Worm (Caenorhabditis elegans) whole organism, late embryonic: Measurements from ENCODE around the gene F59E11.6.

Experiments
- Y22D7AL.16 ChIP-seq: sonication (generic microtip); optimal IDR thresholded peaks from 2 replicates; lab custom pipeline; 2016; ENCODE audit warnings: missing genetic modification characterization, missing compliant biosample characterization
- ceh-14 ChIP-seq: sonication (generic microtip); optimal IDR thresholded peaks from 2 replicates; lab custom pipeline; 2016; ENCODE audit warnings: missing genotype, missing genetic modification characterization, missing compliant biosample characterization
- ceh-34 ChIP-seq: sonication (generic microtip); optimal IDR thresholded peaks from 2 replicates; lab custom pipeline; 2016; ENCODE audit warnings: mild to moderate bottlenecking, missing genetic modification characterization, missing compliant biosample characterization
- dmd-4 ChIP-seq: sonication (generic microtip); optimal IDR thresholded peaks from 2 replicates; lab custom pipeline; 2016; ENCODE audit warnings: borderline replicate concordance, missing genetic modification characterization, missing compliant biosample characterization
- fkh-6 ChIP-seq: sonication (generic microtip); optimal IDR thresholded peaks from 2 replicates; lab custom pipeline; 2016; ENCODE audit warnings: missing genetic modification characterization, missing compliant biosample characterization
- nhr-11 ChIP-seq: fragments of 150-350 bp; optimal IDR thresholded peaks from 2 replicates; lab custom pipeline; 2014; ENCODE audit warnings: missing biosample characterization, missing genetic modification characterization
- npax-4 ChIP-seq: sonication (generic microtip); optimal IDR thresholded peaks from 2 replicates; lab custom pipeline; 2016; ENCODE audit warnings: missing genetic modification characterization, missing compliant biosample characterization
- pqm-1 ChIP-seq: sonication (generic microtip); optimal IDR thresholded peaks from 2 replicates; lab custom pipeline; 2016; ENCODE audit warnings: missing genetic modification characterization, missing compliant biosample characterization
- tbx-2 ChIP-seq: sonication (generic microtip); optimal IDR thresholded peaks from 2 replicates; lab custom pipeline; 2016; ENCODE audit warnings: missing genetic modification characterization, missing compliant biosample characterization

DNA sequence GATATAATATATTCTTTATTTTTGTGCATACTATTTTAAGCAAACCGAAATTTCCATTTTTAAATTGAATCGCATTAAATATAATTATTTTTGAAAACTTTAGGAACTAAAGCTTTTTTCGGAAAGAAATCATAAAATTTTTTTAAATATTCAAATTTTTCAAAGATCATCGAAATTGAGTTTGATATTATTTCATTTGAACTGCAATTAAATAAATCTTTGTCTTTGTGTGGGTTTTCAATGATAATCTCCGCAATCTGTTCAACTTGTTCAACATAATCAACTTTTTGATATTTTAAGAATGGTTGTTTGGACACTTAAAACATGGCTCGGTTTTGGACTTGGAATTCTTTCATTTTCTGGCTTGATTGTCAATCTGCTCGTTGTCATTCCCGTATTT, 17.6 kb downstream of the F59E11.6 start, which contains the start of gene srx-2:
- TF ChIP-seq Y22D7AL.16 (tag; lab: Kevin White, UChicago): no peak
- TF ChIP-seq dmd-4: no peak
- no peak for TF ChIP-seq pqm-1 (tag; lab: Kevin White, UChicago)
- no peak for TF ChIP-seq nhr-11 (tag; lab: Kevin White, UChicago)
- no peak for TF ChIP-seq tbx-2 (tag; lab: Kevin White, UChicago)
- TF ChIP-seq ceh-34 (tag; lab: Kevin White, UChicago): no peak
- no peak for TF ChIP-seq npax-4
- no peak for TF ChIP-seq ceh-14 (tag; lab: Kevin White, UChicago)
- no peak for TF ChIP-seq fkh-6 (tag; lab: Kevin White, UChicago)
